Worm (Caenorhabditis elegans) whole organism, mixed stage, embryonic: Measurements from ENCODE around the gene unc-43.

ENCODE experiments used
- ces-1 ChIP-seq: fragments of 150-350 bp; optimal IDR thresholded peaks from 2 replicates; lab custom pipeline; 2014; ENCODE audit warnings: missing biosample characterization, missing genetic modification reagents, missing genetic modification characterization
- nhr-12 ChIP-seq: fragments of 150-350 bp; optimal IDR thresholded peaks from 2 replicates; lab custom pipeline; 2014; ENCODE audit warnings: missing biosample characterization, missing genetic modification characterization
- nhr-237 ChIP-seq: fragments of 150-350 bp; optimal IDR thresholded peaks from 2 replicates; lab custom pipeline; 2014; ENCODE audit warnings: missing biosample characterization, missing genetic modification characterization
- unc-120 ChIP-seq: sonication (generic microtip); optimal IDR thresholded peaks from 2 replicates; lab custom pipeline; 2017; ENCODE audit warnings: missing genetic modification characterization, missing compliant biosample characterization; ENCODE audit not compliant: poor library complexity, severe bottlenecking
- unc-62 ChIP-seq: fragments of 150-350 bp; optimal IDR thresholded peaks from 2 replicates; lab custom pipeline; 2014; ENCODE audit warnings: missing biosample characterization, missing genetic modification reagents, missing genetic modification characterization

- TF ChIP-seq ces-1 (no peak), nhr-12 (tag; lab: Kevin White, UChicago) (no peak), unc-62 (GFP tag; lab: Kevin White, UChicago) (no peak), nhr-237 (no peak), unc-120 (tag; lab: Kevin White, UChicago) (no peak)
Measured at ce11 chrIV:10368326-10368725, 18.3 kb upstream of the unc-43 start, which contains the start of gene iars-1.
